Fruit fly (Drosophila melanogaster): Measurements from ENCODE around the gene wor.
A peak's percentile ranks its signal among the peaks of the same experiment; 100 is the strongest.

The wor gene

dm6 chr2L:15465121-15465520 is 39.7 kb upstream of the wor start (continued):
- TF ChIP-seq CG3726 (GFP tag; IDR thresholded peaks at IDR 0.05) (no peak), ci (GFP tag; IDR thresholded peaks at IDR 0.05) (no peak; the same call in 2 of the 3 replicates), Dfd (GFP tag; optimal IDR thresholded peaks at IDR 0.05) (no peak), bigmax (GFP tag; optimal IDR thresholded peaks at IDR 0.05) (no peak), cas (GFP tag; IDR thresholded peaks at IDR 0.05) (no peak), CG31365 (tag; optimal IDR thresholded peaks at IDR 0.05) (no peak), CG31441 (GFP tag; IDR thresholded peaks at IDR 0.05) (no peak), CG11456 (GFP tag; IDR thresholded peaks at IDR 0.05) (no peak), CG7271 (tag; optimal IDR thresholded peaks at IDR 0.05) (no peak), crp (GFP tag; optimal IDR thresholded peaks at IDR 0.05) (no peak), CG17328 (GFP tag; IDR thresholded peaks at IDR 0.05) (no peak), gem (tag; optimal IDR thresholded peaks at IDR 0.05) (peak; percentile 56), knrl (GFP tag; IDR thresholded peaks at IDR 0.05; ENCODE audit: partially characterized antibody) (no peak), CG30431 (GFP tag; optimal IDR thresholded peaks at IDR 0.05) (no peak), CoRest (tag; optimal IDR thresholded peaks at IDR 0.05) (no peak)

DNA sequence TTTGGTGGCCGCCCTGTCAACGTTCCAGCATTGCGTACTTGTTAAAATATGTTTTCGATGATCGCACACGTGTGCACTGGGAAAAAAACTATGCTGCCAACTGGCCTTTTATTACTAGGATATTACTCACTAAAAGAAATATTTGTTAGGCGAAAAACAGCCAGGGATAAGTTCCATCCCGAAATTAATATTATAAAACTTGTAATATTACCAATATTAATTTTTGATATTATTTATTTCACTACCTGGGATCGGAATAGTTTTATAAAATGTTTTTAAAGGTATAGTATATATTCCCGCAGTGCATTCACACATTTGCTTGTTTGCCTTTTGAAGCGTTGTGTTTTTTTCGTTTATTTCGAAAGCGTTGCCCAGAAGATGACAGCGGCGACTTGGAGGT is 38.1 kb upstream of the wor start:
- no peak for TF ChIP-seq gce (GFP tag; IDR thresholded peaks at IDR 0.05)
- TF ChIP-seq luna (GFP tag; optimal IDR thresholded peaks at IDR 0.05), result no peak
- TF ChIP-seq CG17361 (GFP tag; IDR thresholded peaks at IDR 0.05), result 0 out of 3 replicates have a peak, but pooled peaks have one; percentile 23
- no peak for TF ChIP-seq ac (GFP tag; optimal IDR thresholded peaks at IDR 0.05)
- TF ChIP-seq CG9437 (GFP tag; optimal IDR thresholded peaks at IDR 0.05), result no peak
- no peak for TF ChIP-seq CG12071 (GFP tag; optimal IDR thresholded peaks at IDR 0.05)
- no peak for TF ChIP-seq sd (tag; optimal IDR thresholded peaks at IDR 0.05)
- TF ChIP-seq row (GFP tag; IDR thresholded peaks at IDR 0.05), result peak; percentile 27; the same call in 1 of the 3 replicates
- peak; percentile 2 for TF ChIP-seq gem (tag; optimal IDR thresholded peaks at IDR 0.05)
- no peak for TF ChIP-seq CG16779 (GFP tag; IDR thresholded peaks at IDR 0.05)
- no peak for TF ChIP-seq sqz (GFP tag; optimal IDR thresholded peaks at IDR 0.05)
- no peak for TF ChIP-seq z (GFP tag; IDR thresholded peaks at IDR 0.05)
- TF ChIP-seq Fer2 (tag; optimal IDR thresholded peaks at IDR 0.05), result no peak
- peak; percentile 9 for TF ChIP-seq zen (tag; optimal IDR thresholded peaks at IDR 0.05)
- no peak for TF ChIP-seq gro (GFP tag; optimal IDR thresholded peaks at IDR 0.05)
- TF ChIP-seq CG1792 (GFP tag; optimal IDR thresholded peaks at IDR 0.05), result no peak
- peak; percentile 29 for TF ChIP-seq dmrt11E (tag; optimal IDR thresholded peaks at IDR 0.05)
- TF ChIP-seq cato (GFP tag; optimal IDR thresholded peaks at IDR 0.05; ENCODE audit: borderline replicate concordance), result no peak
- TF ChIP-seq Blimp-1 (GFP tag; optimal IDR thresholded peaks at IDR 0.05), result peak; percentile 29
- peak; percentile 45 for TF ChIP-seq Xrp1 (GFP tag; IDR thresholded peaks at IDR 0.05)
- peak; percentile 25 for TF ChIP-seq lbe (GFP tag; optimal IDR thresholded peaks at IDR 0.05)
- TF ChIP-seq CG17829 (tag; optimal IDR thresholded peaks at IDR 0.05), result peak; percentile 19
- no peak for TF ChIP-seq CG15601 (tag; optimal IDR thresholded peaks at IDR 0.05)
- TF ChIP-seq GATAe (GFP tag; conservative IDR thresholded peaks at IDR 0.05), result no peak
- TF ChIP-seq CG31441 (GFP tag; IDR thresholded peaks at IDR 0.05), result peak; percentile 20; the same call in 1 of the 2 replicates
- no peak for TF ChIP-seq CG11456 (GFP tag; IDR thresholded peaks at IDR 0.05)
- TF ChIP-seq corto (GFP tag; optimal IDR thresholded peaks at IDR 0.05), result no peak
- TF ChIP-seq MBD-R2 (GFP tag; IDR thresholded peaks at IDR 0.05), result no peak
- no peak for TF ChIP-seq CG9609 (GFP tag; optimal IDR thresholded peaks at IDR 0.05)
- TF ChIP-seq Hr39 (optimal IDR thresholded peaks at IDR 0.05), result no peak
- no peak for TF ChIP-seq Lhr (GFP tag; optimal IDR thresholded peaks at IDR 0.05)
- TF ChIP-seq Asciz (GFP tag; optimal IDR thresholded peaks at IDR 0.05), result no peak
- peak; percentile 20 for TF ChIP-seq CG11504 (tag; optimal IDR thresholded peaks at IDR 0.05)
- TF ChIP-seq CG14667 (GFP tag; IDR thresholded peaks at IDR 0.05), result no peak
- TF ChIP-seq CG14710 (tag; optimal IDR thresholded peaks at IDR 0.05), result peak; percentile 16
- no peak for TF ChIP-seq Poxn (GFP tag; IDR thresholded peaks at IDR 0.05)
- TF ChIP-seq CHES-1-like (GFP tag; optimal IDR thresholded peaks at IDR 0.05), result no peak
- TF ChIP-seq phol (tag; optimal IDR thresholded peaks at IDR 0.05), result peak; percentile 25

Measured in whole organism, embryonic.